Worm (Caenorhabditis elegans) whole organism, L4 larva: ENCODE results near the gene C13A2.9.

ENCODE experiments used
- R02D3.7 ChIP-seq: fragments of 150-350 bp; sonication (generic microtip); optimal IDR thresholded peaks from 3 replicates; lab custom pipeline; 2014; ENCODE audit warnings: missing biosample characterization, missing genetic modification characterization
- lin-13 ChIP-seq: fragments of 150-350 bp; optimal IDR thresholded peaks from 2 replicates; lab custom pipeline; 2014; ENCODE audit warnings: missing biosample characterization, missing genetic modification reagents, missing genetic modification characterization
- snpc-4 ChIP-seq: fragments of 150-350 bp; optimal IDR thresholded peaks from 2 replicates; lab custom pipeline; 2014; ENCODE audit warnings: missing biosample characterization, missing genetic modification characterization

DNA sequence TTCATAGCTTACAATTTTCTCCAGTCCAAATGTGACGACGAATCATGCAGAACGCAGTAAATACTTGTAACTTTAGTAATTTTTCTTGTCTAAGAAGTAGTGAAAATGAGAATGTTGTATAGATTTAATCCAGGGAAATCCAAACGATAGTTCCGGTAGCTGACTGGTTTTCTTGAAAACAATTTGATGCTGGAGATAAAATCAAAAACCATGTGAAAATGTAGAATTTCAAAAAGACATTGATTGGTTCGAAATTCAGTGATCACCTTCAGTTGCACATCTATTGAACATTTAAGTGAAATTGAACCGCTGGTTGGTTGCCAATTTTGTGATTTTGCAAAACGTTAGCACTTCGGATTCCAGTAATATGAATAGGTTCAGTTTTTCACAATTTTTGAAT, at the start of gene C13A2.9:
- TF ChIP-seq R02D3.7 (tag; lab: Kevin White, UChicago): no peak
- no peak for TF ChIP-seq lin-13
- TF ChIP-seq snpc-4 (tag; lab: Kevin White, UChicago): no peak
